Fruit fly (Drosophila melanogaster): ENCODE results near the gene kumpel.

- no peak for TF ChIP-seq fru (optimal IDR thresholded peaks at IDR 0.05)
- TF ChIP-seq CG6654 (GFP tag; optimal IDR thresholded peaks at IDR 0.05) = no peak
- TF ChIP-seq CG15269 (tag; optimal IDR thresholded peaks at IDR 0.05) = no peak
- no peak for TF ChIP-seq CG11560 (tag; IDR thresholded peaks at IDR 0.05)
- no peak for TF ChIP-seq dmrt11E (tag; optimal IDR thresholded peaks at IDR 0.05)
- no peak for TF ChIP-seq CG3407 (GFP tag; optimal IDR thresholded peaks at IDR 0.05)
- no peak for TF ChIP-seq YL-1 (GFP tag; optimal IDR thresholded peaks at IDR 0.05)
- no peak for TF ChIP-seq B-H2 (GFP tag; optimal IDR thresholded peaks at IDR 0.05)
- TF ChIP-seq Fer3 (tag; optimal IDR thresholded peaks at IDR 0.05) = no peak
- TF ChIP-seq peb (GFP tag; IDR thresholded peaks at IDR 0.05) = no peak
- TF ChIP-seq NK7.1 (GFP tag; optimal IDR thresholded peaks at IDR 0.05) = no peak
- TF ChIP-seq CG7963 (GFP tag; IDR thresholded peaks at IDR 0.05; ENCODE audit: partially characterized antibody) = no peak
- TF ChIP-seq CG17361 (GFP tag; IDR thresholded peaks at IDR 0.05) = no peak
- TF ChIP-seq CG18476 (GFP tag; optimal IDR thresholded peaks at IDR 0.05) = no peak
Measured at dm6 chr3R:25922534-25922933, 15.7 kb downstream of the kumpel start, which contains the start of gene CG14546.

Measured in whole organism, embryonic.